Fruit fly (Drosophila melanogaster): Measurements from ENCODE around the gene CG9727.
A peak's percentile ranks its signal among the peaks of the same experiment; 100 is the strongest.

Gene CG9727

DNA sequence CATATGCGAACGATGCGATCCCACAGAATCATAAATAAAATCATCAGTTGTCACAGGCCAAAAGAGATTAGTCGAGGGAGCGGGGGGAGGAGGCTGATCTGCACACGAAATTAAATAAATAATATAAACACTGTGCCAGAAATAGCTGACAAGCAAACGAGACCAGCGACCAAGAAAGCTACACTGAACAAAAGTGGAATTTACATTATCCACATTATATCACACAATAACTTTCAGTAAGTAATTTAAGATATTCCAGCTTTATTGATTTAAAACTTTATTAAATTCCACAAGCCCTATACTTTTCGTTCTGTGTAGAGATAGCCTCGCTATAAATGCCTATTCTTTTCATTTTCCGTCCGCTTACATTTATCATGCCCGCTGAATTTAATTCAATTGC lies 52.3 kb downstream of the CG9727 start (continued):
- TF ChIP-seq CG31365 (tag; optimal IDR thresholded peaks at IDR 0.05) (peak; percentile 26), sr (GFP tag; IDR thresholded peaks at IDR 0.05) (peak; percentile 53; the same call in 1 of the 3 replicates), CG12219 (GFP tag; optimal IDR thresholded peaks at IDR 0.05) (peak; percentile 73)

DNA sequence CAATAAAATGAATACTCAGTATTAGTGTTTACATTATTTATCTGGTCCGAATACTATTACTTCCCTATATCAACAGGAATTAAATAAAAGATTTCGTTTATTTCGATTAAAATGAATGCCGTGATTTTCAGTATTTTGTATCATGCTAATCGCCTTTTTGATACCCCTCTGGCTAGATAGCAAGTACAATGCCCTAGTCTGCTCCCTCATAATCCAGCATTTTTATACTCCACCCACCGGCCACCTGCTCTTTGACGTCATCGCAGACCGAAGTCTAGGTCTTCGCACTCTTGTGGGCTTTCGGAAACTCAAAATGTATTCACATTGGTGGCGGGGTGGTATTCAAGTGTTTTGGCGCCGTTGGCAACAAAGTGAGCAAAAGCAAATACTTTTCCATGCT lies 52.8 kb downstream of the CG9727 start:
- TF ChIP-seq Aef1 (GFP tag; IDR thresholded peaks at IDR 0.05), result no peak
- no peak for TF ChIP-seq CG10462 (GFP tag; optimal IDR thresholded peaks at IDR 0.05)
- no peak for TF ChIP-seq z (GFP tag; IDR thresholded peaks at IDR 0.05)
- no peak for TF ChIP-seq CG7839 (tag; optimal IDR thresholded peaks at IDR 0.05)
- no peak for TF ChIP-seq CG31441 (GFP tag; IDR thresholded peaks at IDR 0.05)
- no peak for TF ChIP-seq kah (GFP tag; optimal IDR thresholded peaks at IDR 0.05)
- TF ChIP-seq Med (GFP tag), result no peak
- no peak for TF ChIP-seq lola (GFP tag; optimal IDR thresholded peaks at IDR 0.05)
- no peak for TF ChIP-seq CG10979 (tag; optimal IDR thresholded peaks at IDR 0.05)
- no peak for TF ChIP-seq CG1602 (GFP tag; optimal IDR thresholded peaks at IDR 0.05)
- TF ChIP-seq al (GFP tag; IDR thresholded peaks at IDR 0.05), result no peak
- no peak for TF ChIP-seq CG6854 (GFP tag; optimal IDR thresholded peaks at IDR 0.05)
- TF ChIP-seq BtbVII (GFP tag; optimal IDR thresholded peaks at IDR 0.05), result no peak
- TF ChIP-seq CrebB (tag; optimal IDR thresholded peaks at IDR 0.05), result no peak
- no peak for TF ChIP-seq so (GFP tag; IDR thresholded peaks at IDR 0.05)
- no peak for TF ChIP-seq dimm (GFP tag; IDR thresholded peaks at IDR 0.05)
- no peak for TF ChIP-seq amos (GFP tag; IDR thresholded peaks at IDR 0.05; ENCODE audit: partially characterized antibody)
- peak; percentile 83 for TF ChIP-seq CG12769 (tag; optimal IDR thresholded peaks at IDR 0.05)
- no peak for TF ChIP-seq CG5180 (GFP tag; optimal IDR thresholded peaks at IDR 0.05)
- no peak for TF ChIP-seq CG30403 (GFP tag; optimal IDR thresholded peaks at IDR 0.05)
- TF ChIP-seq ttk (GFP tag; IDR thresholded peaks at IDR 0.05), result no peak
- TF ChIP-seq grau (tag; optimal IDR thresholded peaks at IDR 0.05), result no peak
- TF ChIP-seq C15 (GFP tag; IDR thresholded peaks at IDR 0.05), result no peak
- TF ChIP-seq Atf-2 (GFP tag; optimal IDR thresholded peaks at IDR 0.05), result no peak
- TF ChIP-seq unc-4 (GFP tag; IDR thresholded peaks at IDR 0.05; ENCODE audit: partially characterized antibody), result no peak
- peak; percentile 24 for TF ChIP-seq Deaf1 (tag; optimal IDR thresholded peaks at IDR 0.05)
- no peak for TF ChIP-seq CG8944 (GFP tag; optimal IDR thresholded peaks at IDR 0.05)
- TF ChIP-seq CG6175 (GFP tag; IDR thresholded peaks at IDR 0.05), result no peak
- no peak for TF ChIP-seq gro (GFP tag; optimal IDR thresholded peaks at IDR 0.05)
- TF ChIP-seq sc (optimal IDR thresholded peaks at IDR 0.05), result no peak
- no peak for TF ChIP-seq sc (GFP tag; optimal IDR thresholded peaks at IDR 0.05)
- no peak for TF ChIP-seq pfk (GFP tag; optimal IDR thresholded peaks at IDR 0.05)
- TF ChIP-seq Dip2 (GFP tag; IDR thresholded peaks at IDR 0.05), result no peak
- TF ChIP-seq CG7745 (tag; optimal IDR thresholded peaks at IDR 0.05), result no peak
- no peak for TF ChIP-seq CG3163 (GFP tag; optimal IDR thresholded peaks at IDR 0.05)
- TF ChIP-seq mirr (GFP tag; optimal IDR thresholded peaks at IDR 0.05), result peak; percentile 30
- TF ChIP-seq CG13424 (tag; optimal IDR thresholded peaks at IDR 0.05), result no peak
- no peak for TF ChIP-seq CG33213 (GFP tag; optimal IDR thresholded peaks at IDR 0.05)
- TF ChIP-seq chn (GFP tag; optimal IDR thresholded peaks at IDR 0.05), result no peak
- TF ChIP-seq exex (tag; optimal IDR thresholded peaks at IDR 0.05), result peak; percentile 74
- TF ChIP-seq dysf (GFP tag; IDR thresholded peaks at IDR 0.05), result no peak
- TF ChIP-seq CG8290 (GFP tag; optimal IDR thresholded peaks at IDR 0.05), result no peak
- TF ChIP-seq CG8290 (tag; optimal IDR thresholded peaks at IDR 0.05), result peak in 1 of 2 experiments; percentile 8
- TF ChIP-seq Dll (GFP tag; IDR thresholded peaks at IDR 0.05; ENCODE audit: partially characterized antibody), result no peak
- TF ChIP-seq Taf1 (GFP tag; IDR thresholded peaks at IDR 0.05), result no peak
- no peak for TF ChIP-seq zf30C (GFP tag; optimal IDR thresholded peaks at IDR 0.05)
- TF ChIP-seq Sry-δ (GFP tag; optimal IDR thresholded peaks at IDR 0.05), result no peak
- TF ChIP-seq pum (GFP tag; optimal IDR thresholded peaks at IDR 0.05), result no peak

All from whole organism, embryonic.